Fruit fly (Drosophila melanogaster) whole organism, wandering third instar larva: Measurements from ENCODE around the gene CG32262.

Experiments
- CrebA ChIP-seq: fragments of 200-800 bp; sonication (Bioruptor generic); optimal IDR thresholded peaks from 2 replicates; lab custom pipeline; 2016; ENCODE audit warnings: missing biosample characterization, mild to moderate bottlenecking, missing genetic modification characterization, borderline replicate concordance
- Hnf4 ChIP-seq: fragments of 200-800 bp; sonication (Bioruptor generic); optimal IDR thresholded peaks from 2 replicates; lab custom pipeline; 2016; ENCODE audit warnings: missing biosample characterization, mild to moderate bottlenecking, missing genetic modification characterization
- br ChIP-seq: fragments of 200-800 bp; sonication (Bioruptor generic); optimal IDR thresholded peaks from 2 replicates; lab custom pipeline; 2016; ENCODE audit warnings: missing biosample characterization, missing genetic modification characterization
- dmrt93B ChIP-seq: fragments of 200-800 bp; sonication (Bioruptor generic); optimal IDR thresholded peaks from 2 replicates; lab custom pipeline; 2018; ENCODE audit warnings: missing biosample characterization, mild to moderate bottlenecking, missing genetic modification characterization
- dsf ChIP-seq: sonication (Bioruptor generic); optimal IDR thresholded peaks from 2 replicates; lab custom pipeline; 2016; ENCODE audit warnings: missing biosample characterization, missing genetic modification characterization, borderline replicate concordance
- h ChIP-seq: fragments of 200-800 bp; sonication (Bioruptor generic); optimal IDR thresholded peaks from 3 replicates; lab custom pipeline; 2016; ENCODE audit warnings: missing biosample characterization, mild to moderate bottlenecking, missing genetic modification characterization
- pan ChIP-seq: fragments of >200 bp; optimal IDR thresholded peaks from 2 replicates; lab custom pipeline; 2017
- psq ChIP-seq: fragments of 200-800 bp; sonication (Bioruptor generic); optimal IDR thresholded peaks from 3 replicates; lab custom pipeline; 2017; ENCODE audit warnings: missing biosample characterization, mild to moderate bottlenecking, missing genetic modification characterization, moderate library complexity
- rgr ChIP-seq: fragments of 200-800 bp; sonication (Bioruptor generic); optimal IDR thresholded peaks from 3 replicates; lab custom pipeline; 2016; ENCODE audit warnings: missing biosample characterization, mild to moderate bottlenecking, missing genetic modification characterization
- usp ChIP-seq: fragments of >200 bp; optimal IDR thresholded peaks from 2 replicates; lab custom pipeline; 2017; ENCODE audit warnings: missing biosample characterization, missing genetic modification characterization

DNA sequence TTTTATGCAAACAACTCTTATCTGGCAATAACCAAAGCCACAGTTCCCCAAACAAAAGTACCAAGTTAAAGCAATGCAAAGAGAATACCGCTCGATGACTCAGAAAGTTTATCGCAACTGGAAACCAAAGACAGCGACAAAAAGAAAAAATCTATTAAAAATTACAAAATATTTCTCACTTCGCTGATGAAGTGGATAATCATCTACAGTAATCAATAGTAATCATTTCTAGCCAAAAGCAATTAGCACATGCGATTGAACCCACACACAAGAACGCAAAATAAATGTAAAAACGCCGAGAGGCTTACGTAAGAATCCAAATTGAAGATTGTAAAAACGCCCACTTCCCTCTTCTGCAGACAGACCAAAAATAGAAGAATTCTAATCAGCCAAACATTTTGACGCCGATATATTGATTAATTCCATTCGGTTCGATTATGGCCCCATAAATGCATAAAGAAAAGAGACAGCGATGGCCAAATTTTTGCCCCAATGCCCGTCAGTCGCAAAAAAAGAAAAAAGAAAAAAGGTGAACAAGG is 33.4 kb downstream of the CG32262 start:
- TF ChIP-seq psq (GFP tag; lab: Kevin White, UChicago): no peak
- TF ChIP-seq CrebA: peak; percentile 46
- TF ChIP-seq Hnf4 (GFP tag; lab: Kevin White, UChicago): no peak
- no peak for TF ChIP-seq usp (GFP tag; lab: Kevin White, UChicago)
- no peak for TF ChIP-seq br (GFP tag; lab: Kevin White, UChicago)
- TF ChIP-seq dmrt93B: no peak
- TF ChIP-seq pan (lab: Kevin White, UChicago): no peak
- TF ChIP-seq rgr: no peak
- TF ChIP-seq h (GFP tag; lab: Kevin White, UChicago): no peak
- no peak for TF ChIP-seq dsf
